Worm (Caenorhabditis elegans): Measurements from ENCODE around the gene R160.12.

R160.12 gene

DNA sequence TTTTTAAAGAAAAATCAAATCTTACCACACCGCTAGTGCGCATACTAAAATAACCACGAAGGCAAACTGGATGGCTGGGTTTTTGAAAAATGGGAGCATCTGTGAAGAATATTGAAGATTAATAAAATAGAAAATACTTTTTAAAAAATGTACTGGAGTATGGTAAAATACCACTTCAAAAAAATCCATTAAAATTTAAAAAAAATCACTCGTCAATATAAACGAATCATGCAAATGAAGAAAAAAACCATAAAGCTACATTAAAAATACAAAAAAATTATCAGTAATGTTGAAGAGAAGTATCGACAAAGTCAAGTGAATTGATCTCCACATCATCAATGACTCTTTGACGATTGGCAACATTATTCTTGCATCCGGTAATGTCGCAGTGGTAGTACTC, 6.8 kb downstream of the R160.12 start, which contains the start of gene R160.5:
TSS of gene R160.5 (minus strand) at position 101 of the 400 bp plus-strand sequence.
- no peak for TF ChIP-seq dpl-1 (GFP tag; optimal IDR thresholded peaks at IDR 0.05)
- TF ChIP-seq ces-1 (GFP tag; optimal IDR thresholded peaks at IDR 0.05): no peak
- no peak for TF ChIP-seq ceh-8 (GFP tag; optimal IDR thresholded peaks at IDR 0.05)
- TF ChIP-seq C16A3.4 (tag; optimal IDR thresholded peaks at IDR 0.05): no peak

DNA sequence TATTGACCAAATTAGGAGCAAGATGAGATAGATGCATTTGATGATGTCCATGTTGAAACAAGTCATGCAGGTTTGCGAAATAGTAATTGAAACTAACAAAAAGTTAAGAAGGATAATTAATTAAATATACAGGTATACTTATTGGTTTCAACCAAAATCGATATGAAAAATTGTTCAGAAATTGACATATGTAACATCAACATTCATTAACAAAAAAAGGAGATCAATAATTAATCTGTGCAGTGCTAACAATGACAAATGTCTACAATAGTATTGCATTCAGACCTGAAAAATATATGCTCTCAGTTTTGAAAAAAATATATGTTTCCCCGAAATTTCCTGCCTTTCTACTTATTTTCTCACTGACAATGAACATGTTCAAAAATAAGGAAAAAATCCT, 8.8 kb downstream of the R160.12 start, which contains the start of gene R160.4:
TSS of gene R160.4 (minus strand) at position 101 of the 400 bp plus-strand sequence.
- TF ChIP-seq fkh-8 (tag; optimal IDR thresholded peaks at IDR 0.05): no peak
- TF ChIP-seq hlh-4 (tag; optimal IDR thresholded peaks at IDR 0.05): no peak
- TF ChIP-seq ztf-11 (tag; optimal IDR thresholded peaks at IDR 0.05): no peak
- TF ChIP-seq xbp-1 (tag; optimal IDR thresholded peaks at IDR 0.05): no peak
- no peak for TF ChIP-seq ama-1 (optimal IDR thresholded peaks at IDR 0.05)
- TF ChIP-seq egl-27 (tag; optimal IDR thresholded peaks at IDR 0.05): no peak
- no peak for TF ChIP-seq unc-30 (tag; optimal IDR thresholded peaks at IDR 0.05)
- no peak for TF ChIP-seq ets-5 (GFP tag; IDR thresholded peaks at IDR 0.05)
- no peak for TF ChIP-seq unc-98 (GFP tag; IDR thresholded peaks at IDR 0.05)
- no peak for TF ChIP-seq mep-1 (tag; optimal IDR thresholded peaks at IDR 0.05)
- no peak for TF ChIP-seq sox-4 (tag; optimal IDR thresholded peaks at IDR 0.05)
- no peak for TF ChIP-seq nhr-20 (tag; optimal IDR thresholded peaks at IDR 0.05)
- TF ChIP-seq elt-2 (tag; optimal IDR thresholded peaks at IDR 0.05): no peak
- no peak for TF ChIP-seq pqm-1 (tag; optimal IDR thresholded peaks at IDR 0.05)
- TF ChIP-seq snpc-4 (tag; optimal IDR thresholded peaks at IDR 0.05): no peak
- TF ChIP-seq efl-1 (optimal IDR thresholded peaks at IDR 0.05): no peak
- no peak for TF ChIP-seq efl-1 (GFP tag; optimal IDR thresholded peaks at IDR 0.05 in 1 of 2)

DNA sequence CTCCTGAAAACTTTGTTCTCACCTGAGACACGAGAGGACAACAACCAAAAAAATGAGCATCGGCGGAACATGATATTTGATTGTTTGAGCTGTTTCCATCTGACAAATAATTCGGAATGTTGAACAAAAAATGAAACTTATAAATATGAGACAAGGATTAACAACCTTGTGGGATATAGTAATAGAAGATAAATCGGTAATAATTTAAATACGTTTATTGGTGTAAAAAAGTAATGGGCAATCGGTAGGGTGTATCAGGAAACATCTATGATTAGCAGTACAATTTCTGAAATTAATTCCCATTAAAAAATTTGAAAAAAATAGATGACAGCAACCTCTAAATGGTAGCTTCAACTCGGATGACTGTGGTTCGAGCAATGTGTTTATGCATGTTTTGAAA, 10.2 kb downstream of the R160.12 start, which contains the start of gene R160.10:
TSS of gene R160.10 (minus strand) at position 101 of the 400 bp plus-strand sequence.
- TF ChIP-seq ztf-4 (tag; optimal IDR thresholded peaks at IDR 0.05) (no peak), nhr-12 (tag; optimal IDR thresholded peaks at IDR 0.05) (no peak), ztf-11 (tag; optimal IDR thresholded peaks at IDR 0.05) (no peak), nhr-77 (tag; optimal IDR thresholded peaks at IDR 0.05) (no peak)

DNA sequence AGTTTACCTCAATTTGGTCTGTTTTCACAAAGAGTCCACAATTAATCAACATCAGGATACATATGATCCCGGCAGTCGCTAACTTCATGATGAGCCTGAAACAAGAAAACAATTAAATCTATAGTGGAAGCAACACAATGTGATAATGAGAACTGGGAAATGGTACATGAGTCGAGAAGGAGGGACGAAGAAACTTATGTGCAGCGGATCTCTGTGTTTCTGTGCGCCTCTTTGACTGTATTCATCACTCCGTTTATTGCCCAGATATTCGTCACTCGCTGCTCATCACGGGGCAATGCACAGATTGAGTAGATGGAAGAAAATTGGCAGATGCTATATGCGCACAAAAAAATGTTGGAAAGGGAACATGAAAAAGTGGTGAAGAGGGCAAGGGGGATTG, 11.4 kb downstream of the R160.12 start, which contains the start of gene R160.3:
TSS of gene R160.3 (minus strand) at position 101 of the 400 bp plus-strand sequence.
- TF ChIP-seq nhr-19 (GFP tag; conservative IDR thresholded peaks at IDR 0.05) (no peak), sptf-1 (tag; optimal IDR thresholded peaks at IDR 0.05) (no peak), grh-1 (GFP tag; IDR thresholded peaks at IDR 0.05) (no peak), lin-13 (GFP tag; optimal IDR thresholded peaks at IDR 0.05) (no peak), hpl-2 (GFP tag; optimal IDR thresholded peaks at IDR 0.05) (no peak), hlh-17 (GFP tag; optimal IDR thresholded peaks at IDR 0.05; ENCODE audit: borderline replicate concordance) (no peak)

DNA sequence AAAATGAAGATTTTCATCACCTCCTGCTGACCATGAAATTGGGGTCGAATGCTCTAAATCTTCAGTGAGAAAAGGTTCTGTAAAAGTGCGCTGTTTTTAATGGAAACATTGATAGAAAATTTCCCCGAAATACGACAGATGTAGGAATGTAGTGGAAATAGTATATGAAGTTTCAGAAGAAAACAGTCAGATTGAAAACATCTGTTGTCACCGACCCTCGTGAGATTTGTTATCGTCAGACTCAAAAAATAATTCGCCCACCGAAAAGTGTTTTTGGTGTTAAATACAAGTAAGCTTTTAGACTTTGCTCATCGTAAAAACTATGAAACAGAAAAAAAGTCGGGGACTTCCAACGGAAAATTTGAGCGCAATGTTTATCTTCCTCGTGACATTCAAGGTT, 12.7 kb downstream of the R160.12 start, which contains the start of gene F14H12.8:
TSS of gene F14H12.8 (minus strand) at position 101 of the 400 bp plus-strand sequence.
- TF ChIP-seq ets-5 (GFP tag; IDR thresholded peaks at IDR 0.05) (no peak), hlh-4 (tag; optimal IDR thresholded peaks at IDR 0.05) (no peak)

DNA sequence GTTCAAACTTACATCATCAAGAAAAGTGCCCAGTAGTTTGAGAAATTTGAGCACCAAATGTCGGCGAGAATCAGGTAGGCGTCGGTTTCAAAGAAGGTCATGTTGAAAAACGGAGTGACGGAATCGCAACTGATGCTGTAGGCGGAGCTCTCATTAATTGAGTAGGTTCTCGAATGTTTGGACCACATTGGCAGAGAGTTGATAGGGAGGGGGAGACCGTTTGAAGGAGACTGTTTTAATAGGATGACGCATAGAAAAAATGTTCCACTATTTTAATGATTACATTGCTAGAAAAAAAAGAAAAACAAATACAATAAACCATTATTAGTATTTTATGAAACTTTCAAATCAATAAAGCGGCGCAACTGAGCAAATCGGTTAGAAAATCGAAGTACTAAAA, 14.4 kb downstream of the R160.12 start, which contains the start of gene F14H12.17:
TSS of gene F14H12.17 (minus strand) at position 101 of the 400 bp plus-strand sequence.
- TF ChIP-seq ceh-63 (GFP tag; optimal IDR thresholded peaks at IDR 0.05) (no peak), ceh-88 (GFP tag; IDR thresholded peaks at IDR 0.05) (no peak), F16B12.6 (tag; optimal IDR thresholded peaks at IDR 0.05) (no peak)

Data from whole organism, L1 larva.